Worm (Caenorhabditis elegans) whole organism, midembryonic: ENCODE data around the gene tth-1.

ENCODE experiments used
- cog-1 ChIP-seq: sonication (generic microtip); optimal IDR thresholded peaks from 2 replicates; lab custom pipeline; 2016; ENCODE audit warnings: missing genetic modification characterization, missing compliant biosample characterization
- ztf-29 ChIP-seq: fragments of 200-800 bp; sonication (Bioruptor generic); IDR thresholded peaks from 2 replicates; pipeline ENCODE4 v1.3.6; 2022; ENCODE audit warnings: missing genetic modification reagents, missing genetic modification characterization, missing compliant biosample characterization

DNA sequence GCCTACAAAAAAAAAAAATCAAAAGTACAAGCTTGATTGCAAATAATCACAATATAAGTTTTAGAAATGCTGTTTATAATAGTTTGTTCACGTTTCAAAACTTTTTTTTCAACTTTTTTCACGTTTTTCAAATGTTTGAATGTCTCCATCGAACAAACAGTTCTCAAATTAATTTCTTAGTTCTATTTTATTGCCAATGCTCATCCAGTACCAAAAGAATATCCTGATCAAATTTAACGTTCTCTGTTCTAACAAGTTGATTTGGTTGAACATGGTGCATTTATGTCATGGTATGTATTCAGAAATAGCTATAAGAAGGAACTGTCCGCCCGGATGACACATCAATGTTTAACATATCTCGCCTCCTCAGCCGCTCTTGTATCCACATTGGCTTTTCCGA lies 8.8 kb upstream of the tth-1 start, which contains the start of gene kin-9:
- no peak for TF ChIP-seq ztf-29
- no peak for TF ChIP-seq cog-1 (tag; lab: Kevin White, UChicago)
